Worm (Caenorhabditis elegans): ENCODE measurements around the gene F55D10.4.

The F55D10.4 gene

DNA sequence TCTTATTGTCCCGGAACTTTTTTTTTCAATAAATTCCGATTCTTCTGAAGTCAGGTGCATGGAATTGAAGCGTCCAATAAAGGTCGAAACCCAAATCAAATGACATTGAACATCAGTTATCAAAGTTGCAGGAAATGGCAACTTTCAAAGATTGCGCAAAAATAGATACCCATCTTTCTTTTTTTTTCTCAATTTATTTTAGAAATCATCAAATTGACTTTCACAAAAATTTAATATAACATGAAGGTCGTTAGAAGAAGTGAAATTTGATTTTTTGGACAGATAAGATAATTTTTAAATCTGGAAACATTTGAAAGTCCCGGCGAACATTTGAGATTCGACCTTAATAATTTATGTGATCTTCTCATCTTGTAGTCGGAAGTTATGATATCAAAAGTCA lies 14.8 kb downstream of the F55D10.4 start:
- no peak for TF ChIP-seq R02D3.7 (tag; optimal IDR thresholded peaks at IDR 0.05)
- peak; percentile 39 for TF ChIP-seq elt-1 (tag; optimal IDR thresholded peaks at IDR 0.05)
- no peak for TF ChIP-seq lin-39 (tag; optimal IDR thresholded peaks at IDR 0.05)
- no peak for TF ChIP-seq egl-27 (tag; optimal IDR thresholded peaks at IDR 0.05)
- no peak for TF ChIP-seq elt-3 (tag; optimal IDR thresholded peaks at IDR 0.05)

DNA sequence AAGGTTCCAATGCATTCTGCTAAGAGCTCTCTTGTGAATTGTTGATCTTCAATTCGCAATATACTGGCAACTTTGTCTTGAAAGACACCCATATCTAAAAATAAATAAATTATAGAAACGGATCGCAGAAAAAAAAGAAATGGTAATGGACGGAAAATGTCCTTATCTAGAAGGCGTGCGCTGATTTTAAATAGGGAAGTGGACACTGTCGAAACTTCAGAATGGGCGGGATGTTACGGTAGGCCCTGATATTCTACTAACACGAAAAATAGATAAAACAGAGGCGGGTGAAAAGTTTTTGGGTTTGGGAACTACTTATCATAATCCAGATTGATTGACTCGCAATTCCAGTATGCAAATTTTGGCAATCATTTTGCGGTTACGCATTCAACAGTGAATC lies 15.6 kb downstream of the F55D10.4 start, which contains the start of gene aqp-8:
Gene aqp-8, minus strand, starts transcription at position 101 of the 400 bp plus-strand sequence.
- no peak for TF ChIP-seq nfya-1 (tag; optimal IDR thresholded peaks at IDR 0.05; ENCODE audit: insufficient read depth)
- TF ChIP-seq ceh-82 (tag; optimal IDR thresholded peaks at IDR 0.05) = no peak
- TF ChIP-seq aly-2 (tag; optimal IDR thresholded peaks at IDR 0.05) = no peak

DNA sequence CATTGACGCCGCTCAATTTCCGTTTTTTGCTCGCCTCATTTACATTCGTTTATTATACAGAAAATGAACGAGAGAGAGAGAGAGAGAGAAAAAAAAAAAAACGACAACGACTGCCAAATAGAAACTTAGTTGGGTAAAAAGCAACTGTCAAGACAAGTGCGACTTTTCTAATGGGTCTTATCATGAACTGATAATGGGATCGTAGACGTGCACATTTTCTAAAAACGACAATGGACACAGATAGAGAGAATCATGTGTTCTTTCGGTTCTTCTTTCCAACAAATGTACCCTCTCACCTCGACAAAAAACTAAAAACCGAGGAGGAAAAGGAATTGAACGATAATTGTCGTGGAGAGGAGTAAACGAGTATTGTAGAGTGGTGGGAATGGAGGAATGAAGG lies 20.4 kb downstream of the F55D10.4 start:
- TF ChIP-seq fkh-2 (tag; optimal IDR thresholded peaks at IDR 0.05) (no peak), elt-2 (tag; optimal IDR thresholded peaks at IDR 0.05) (peak; percentile 95), pqm-1 (tag; optimal IDR thresholded peaks at IDR 0.05) (peak; percentile 3), pha-4 (tag; optimal IDR thresholded peaks at IDR 0.05) (peak; percentile 21), R02D3.7 (tag; optimal IDR thresholded peaks at IDR 0.05) (no peak), mml-1 (tag; optimal IDR thresholded peaks at IDR 0.05) (no peak), nhr-43 (tag; optimal IDR thresholded peaks at IDR 0.05; ENCODE audit: poor library complexity, severe bottlenecking) (no peak)

DNA sequence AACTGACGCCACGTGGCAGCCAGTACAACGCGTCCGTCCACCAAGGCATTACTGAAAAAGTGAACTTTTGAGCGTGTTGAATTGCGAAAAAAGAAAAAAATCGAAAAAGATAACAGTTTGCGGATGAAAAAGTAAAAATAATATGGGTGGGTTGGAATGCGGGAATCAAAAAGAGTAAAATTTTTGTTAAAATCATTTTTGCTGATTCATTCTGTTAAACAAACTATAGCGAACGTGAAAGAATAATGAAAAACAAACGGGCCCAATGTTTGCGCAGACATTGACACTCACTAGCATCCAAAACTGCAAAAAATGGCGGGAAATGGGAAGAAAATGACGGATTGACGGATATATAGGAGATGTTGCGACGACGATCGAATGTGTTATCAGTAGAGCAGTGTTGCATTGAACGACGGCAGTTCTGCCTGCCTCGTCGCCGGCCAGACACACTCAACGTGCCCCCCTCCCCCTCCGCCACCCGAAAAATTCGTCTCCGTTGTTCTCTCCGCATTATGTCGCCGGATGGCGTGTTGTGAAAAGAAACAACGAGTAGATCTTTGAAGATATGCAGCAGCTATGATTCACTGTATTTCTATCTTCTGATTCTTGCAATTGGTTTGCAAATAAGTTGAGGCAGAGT lies 20.9 kb downstream of the F55D10.4 start, which contains the start of gene hyl-2:
Gene hyl-2, minus strand, starts transcription at position 51 of the 640 bp plus-strand sequence.
- TF ChIP-seq ceh-9 (tag; optimal IDR thresholded peaks at IDR 0.05) (no peak), ztf-4 (tag; optimal IDR thresholded peaks at IDR 0.05) (no peak), nhr-23 (tag; optimal IDR thresholded peaks at IDR 0.05) (peak; percentile 59), sea-2 (GFP tag; optimal IDR thresholded peaks at IDR 0.05) (no peak), hmg-11 (tag; optimal IDR thresholded peaks at IDR 0.05) (peak; percentile 65), elt-2 (tag; optimal IDR thresholded peaks at IDR 0.05) (no peak), elt-1 (tag; optimal IDR thresholded peaks at IDR 0.05) (no peak), skn-1 (tag; optimal IDR thresholded peaks at IDR 0.05) (no peak), nhr-25 (tag; optimal IDR thresholded peaks at IDR 0.05) (peak; percentile 45), aly-2 (tag; optimal IDR thresholded peaks at IDR 0.05) (no peak), ceh-28 (tag; optimal IDR thresholded peaks at IDR 0.05) (no peak), snpc-4 (tag; optimal IDR thresholded peaks at IDR 0.05) (peak; percentile 27), ama-1 (optimal IDR thresholded peaks at IDR 0.05) (no peak), R02D3.7 (tag; optimal IDR thresholded peaks at IDR 0.05) (no peak), nfya-1 (tag; optimal IDR thresholded peaks at IDR 0.05; ENCODE audit: insufficient read depth) (peak; percentile 70), lsy-12 (tag; optimal IDR thresholded peaks at IDR 0.05) (no peak), jun-1 (tag; optimal IDR thresholded peaks at IDR 0.05) (no peak), ztf-11 (tag; optimal IDR thresholded peaks at IDR 0.05) (no peak), nhr-67 (tag; optimal IDR thresholded peaks at IDR 0.05) (no peak), egl-5 (tag; optimal IDR thresholded peaks at IDR 0.05) (peak; percentile 39), lin-15B (tag; optimal IDR thresholded peaks at IDR 0.05) (peak; percentile 71), pqm-1 (tag; optimal IDR thresholded peaks at IDR 0.05) (no peak), daf-12 (tag; optimal IDR thresholded peaks at IDR 0.05) (no peak), mml-1 (tag; optimal IDR thresholded peaks at IDR 0.05) (no peak), mdl-1 (tag; optimal IDR thresholded peaks at IDR 0.05) (no peak), nhr-237 (tag; optimal IDR thresholded peaks at IDR 0.05) (no peak), fkh-10 (GFP tag; optimal IDR thresholded peaks at IDR 0.05) (no peak), lin-39 (tag; optimal IDR thresholded peaks at IDR 0.05) (peak; percentile 84), ZK546.5 (tag; optimal IDR thresholded peaks at IDR 0.05) (no peak), nhr-12 (tag; optimal IDR thresholded peaks at IDR 0.05) (no peak), nhr-77 (tag; optimal IDR thresholded peaks at IDR 0.05) (no peak)

All from whole organism, L3 larva.